Fruit fly (Drosophila melanogaster): ENCODE results near the gene CG14785.

The CG14785 gene

DNA sequence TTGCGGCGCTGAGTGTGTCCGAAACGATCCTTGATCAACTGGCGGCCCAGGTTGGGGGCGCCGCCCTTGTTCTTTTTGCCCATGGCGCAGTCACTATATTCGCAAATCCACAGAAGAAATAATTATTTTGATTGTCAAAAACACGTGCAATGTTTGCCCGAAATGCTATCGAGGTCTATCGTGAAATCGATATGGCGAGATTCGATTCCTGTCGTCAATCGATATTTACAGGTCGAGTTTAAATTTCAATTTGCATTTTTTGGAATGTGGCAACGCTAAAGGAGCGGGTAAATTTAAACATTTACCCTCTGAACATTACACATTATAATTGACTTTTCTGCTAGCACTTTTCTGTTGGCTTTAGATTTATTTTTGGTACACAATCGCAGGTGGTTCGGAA, 7.2 kb upstream of the CG14785 start, which contains the start of gene Ns3 (continued):
- TF ChIP-seq lola (GFP tag; optimal IDR thresholded peaks at IDR 0.05): no peak
- TF ChIP-seq Atf6 (GFP tag; IDR thresholded peaks at IDR 0.05): no peak
- peak; percentile 32 for TF ChIP-seq Sin3A (optimal IDR thresholded peaks at IDR 0.05)
- TF ChIP-seq CG18764 (GFP tag; optimal IDR thresholded peaks at IDR 0.05): no peak
- TF ChIP-seq sd (tag; optimal IDR thresholded peaks at IDR 0.05): no peak
- TF ChIP-seq Hr51 (GFP tag; optimal IDR thresholded peaks at IDR 0.05): no peak
- peak; percentile 87 for TF ChIP-seq pzg (GFP tag; optimal IDR thresholded peaks at IDR 0.05)
- no peak for TF ChIP-seq CG10543 (GFP tag; optimal IDR thresholded peaks at IDR 0.05)
- no peak for TF ChIP-seq Hr78 (GFP tag; optimal IDR thresholded peaks at IDR 0.05)
- TF ChIP-seq CG30020 (tag; optimal IDR thresholded peaks at IDR 0.05): no peak
- TF ChIP-seq Myb (GFP tag; optimal IDR thresholded peaks at IDR 0.05): peak; percentile 62
- TF ChIP-seq Opbp (GFP tag; IDR thresholded peaks at IDR 0.05; ENCODE audit: partially characterized antibody): peak; percentile 86
- TF ChIP-seq Dll (GFP tag; IDR thresholded peaks at IDR 0.05; ENCODE audit: partially characterized antibody): peak; percentile 85
- no peak for TF ChIP-seq CG17912 (GFP tag; optimal IDR thresholded peaks at IDR 0.05)
- no peak for TF ChIP-seq gcm (GFP tag; optimal IDR thresholded peaks at IDR 0.05)
- peak; percentile 75 for TF ChIP-seq Scr (GFP tag; IDR thresholded peaks at IDR 0.05; ENCODE audit: partially characterized antibody)
- no peak for TF ChIP-seq CG33557 (GFP tag; optimal IDR thresholded peaks at IDR 0.05)
- peak; percentile 93 for TF ChIP-seq dm (GFP tag; optimal IDR thresholded peaks at IDR 0.05)
- TF ChIP-seq Drgx (GFP tag; IDR thresholded peaks at IDR 0.05): no peak
- TF ChIP-seq slbo (GFP tag; IDR thresholded peaks at IDR 0.05): no peak
- peak; percentile 82 for TF ChIP-seq CG16813 (GFP tag; IDR thresholded peaks at IDR 0.05; ENCODE audit: partially characterized antibody)
- no peak for TF ChIP-seq ranshi (GFP tag; IDR thresholded peaks at IDR 0.05)
- TF ChIP-seq CG9609 (GFP tag; optimal IDR thresholded peaks at IDR 0.05): no peak
- TF ChIP-seq ara (GFP tag; IDR thresholded peaks at IDR 0.05): no peak
- peak; percentile 95 for TF ChIP-seq vvl (GFP tag; IDR thresholded peaks at IDR 0.05)
- TF ChIP-seq trem (tag; optimal IDR thresholded peaks at IDR 0.05): peak; percentile 64
- TF ChIP-seq CG31441 (GFP tag; IDR thresholded peaks at IDR 0.05): no peak
- TF ChIP-seq CG3995 (GFP tag; optimal IDR thresholded peaks at IDR 0.05): peak; percentile 53
- peak; percentile 89 for TF ChIP-seq bbx (GFP tag; IDR thresholded peaks at IDR 0.05; ENCODE audit: partially characterized antibody)
- TF ChIP-seq pho (GFP tag; optimal IDR thresholded peaks at IDR 0.05): no peak
- no peak for TF ChIP-seq br (optimal IDR thresholded peaks at IDR 0.05)
- TF ChIP-seq CG13123 (GFP tag; optimal IDR thresholded peaks at IDR 0.05): no peak
- TF ChIP-seq hth (optimal IDR thresholded peaks at IDR 0.05): no peak
- TF ChIP-seq CG17186 (GFP tag; optimal IDR thresholded peaks at IDR 0.05): no peak
- TF ChIP-seq CG2129 (GFP tag; IDR thresholded peaks at IDR 0.05; ENCODE audit: partially characterized antibody): peak; percentile 49; the same call in 1 of the 2 replicates
- peak; percentile 10 for TF ChIP-seq gro (GFP tag; optimal IDR thresholded peaks at IDR 0.05)
- TF ChIP-seq sna (GFP tag; IDR thresholded peaks at IDR 0.05; ENCODE audit: partially characterized antibody): peak; percentile 88
- TF ChIP-seq MBD-R2 (GFP tag; IDR thresholded peaks at IDR 0.05): peak; percentile 70
- peak; percentile 92 for TF ChIP-seq Bgb (GFP tag; IDR thresholded peaks at IDR 0.05; ENCODE audit: partially characterized antibody)
- TF ChIP-seq CG18262 (tag; optimal IDR thresholded peaks at IDR 0.05): no peak
- TF ChIP-seq hb (GFP tag; IDR thresholded peaks at IDR 0.05; ENCODE audit: partially characterized antibody): peak; percentile 86
- TF ChIP-seq CG10274 (GFP tag; optimal IDR thresholded peaks at IDR 0.05): no peak
- no peak for TF ChIP-seq maf-S (GFP tag; optimal IDR thresholded peaks at IDR 0.05)
- no peak for TF ChIP-seq dpn (GFP tag; optimal IDR thresholded peaks at IDR 0.05)
- peak; percentile 94 for TF ChIP-seq HLH4C (GFP tag; IDR thresholded peaks at IDR 0.05; ENCODE audit: partially characterized antibody)
- no peak for TF ChIP-seq CG11456 (GFP tag; IDR thresholded peaks at IDR 0.05)
- TF ChIP-seq CG9727 (GFP tag; optimal IDR thresholded peaks at IDR 0.05): no peak
- TF ChIP-seq stwl (tag; optimal IDR thresholded peaks at IDR 0.05): peak; percentile 62
- peak; percentile 78 for TF ChIP-seq Sry-δ (GFP tag; optimal IDR thresholded peaks at IDR 0.05)
- peak; percentile 84 for TF ChIP-seq vnd (GFP tag; IDR thresholded peaks at IDR 0.05; ENCODE audit: partially characterized antibody)

Measured in whole organism, embryonic.